Fruit fly (Drosophila melanogaster): ENCODE data around the gene CG11885.
A peak's percentile ranks its signal among the peaks of the same experiment; 100 is the strongest.

Gene CG11885

DNA sequence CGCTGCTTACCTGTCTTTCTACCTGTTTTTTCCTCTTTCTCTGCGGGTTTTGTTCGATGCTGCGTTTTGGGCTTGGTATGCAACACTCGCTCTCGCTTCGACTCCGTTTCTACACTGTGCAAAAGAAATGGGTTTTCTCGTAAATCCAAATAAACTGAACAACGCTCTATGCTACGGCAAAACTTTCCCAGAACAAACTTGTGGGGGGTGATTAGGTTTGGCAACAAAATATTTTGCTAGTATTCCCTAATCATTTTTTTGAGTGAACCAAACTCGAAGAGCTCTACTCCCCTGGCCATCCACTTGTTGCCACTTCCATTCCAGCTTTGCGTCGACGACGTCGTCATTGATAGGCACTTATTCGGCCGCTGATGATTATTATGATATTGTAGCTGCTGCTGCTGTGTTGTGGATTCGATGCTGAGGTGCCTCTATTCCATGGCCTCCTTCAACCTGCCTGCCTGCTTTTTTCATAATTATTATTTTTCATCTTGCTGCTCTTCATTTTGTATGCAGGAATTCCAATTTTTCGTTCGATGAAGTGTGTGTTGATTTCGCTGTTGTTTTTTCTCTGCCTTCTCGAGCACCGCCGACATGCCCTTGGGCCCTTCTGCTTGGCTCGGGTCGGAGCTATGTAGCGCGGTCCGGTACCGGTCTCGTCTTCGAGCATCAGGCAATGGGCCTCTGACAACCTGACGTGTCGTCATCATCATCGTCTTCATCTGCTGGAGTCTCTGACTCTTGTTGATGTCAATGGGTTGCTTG lies 20.9 kb upstream of the CG11885 start (continued):
- TF ChIP-seq CG34406 (GFP tag; optimal IDR thresholded peaks at IDR 0.05) (peak; percentile 96), CG11762 (GFP tag; optimal IDR thresholded peaks at IDR 0.05; ENCODE audit: insufficient read depth) (peak; percentile 93), Sox14 (GFP tag; optimal IDR thresholded peaks at IDR 0.05) (peak; percentile 97), CG31627 (GFP tag; optimal IDR thresholded peaks at IDR 0.05) (peak; percentile 98), lz (GFP tag; optimal IDR thresholded peaks at IDR 0.05) (peak; percentile 97), dsx (GFP tag; optimal IDR thresholded peaks at IDR 0.05; ENCODE audit: poor library complexity, severe bottlenecking) (peak; percentile 94), Hr39 (GFP tag; optimal IDR thresholded peaks at IDR 0.05) (peak; percentile 97), vri (GFP tag; optimal IDR thresholded peaks at IDR 0.05) (peak; percentile 95), CG6854 (GFP tag; optimal IDR thresholded peaks at IDR 0.05) (peak; percentile 92), ss (GFP tag; optimal IDR thresholded peaks at IDR 0.05) (peak; percentile 70 to 95), esn (GFP tag; optimal IDR thresholded peaks at IDR 0.05) (peak; percentile 98), svp (GFP tag) (peak; percentile 98), CG6808 (GFP tag; optimal IDR thresholded peaks at IDR 0.05) (peak; percentile 93), CG8319 (GFP tag; optimal IDR thresholded peaks at IDR 0.05) (peak; percentile 95), CG11902 (GFP tag; optimal IDR thresholded peaks at IDR 0.05) (peak; percentile 97), CG8632 (GFP tag; optimal IDR thresholded peaks at IDR 0.05) (peak; percentile 96), Lpt (GFP tag; optimal IDR thresholded peaks at IDR 0.05) (peak; percentile 96), Eip75B (GFP tag; optimal IDR thresholded peaks at IDR 0.05) (peak; percentile 97), topi (GFP tag; optimal IDR thresholded peaks at IDR 0.05) (peak; percentile 98), acj6 (GFP tag; optimal IDR thresholded peaks at IDR 0.05) (peak; percentile 97), net (GFP tag; optimal IDR thresholded peaks at IDR 0.05) (peak; percentile 96), eg (GFP tag; IDR thresholded peaks at IDR 0.05) (peak; percentile 95), CG6276 (GFP tag; optimal IDR thresholded peaks at IDR 0.05) (peak; percentile 93), salr (GFP tag; optimal IDR thresholded peaks at IDR 0.05) (peak; percentile 88 to 95)

DNA sequence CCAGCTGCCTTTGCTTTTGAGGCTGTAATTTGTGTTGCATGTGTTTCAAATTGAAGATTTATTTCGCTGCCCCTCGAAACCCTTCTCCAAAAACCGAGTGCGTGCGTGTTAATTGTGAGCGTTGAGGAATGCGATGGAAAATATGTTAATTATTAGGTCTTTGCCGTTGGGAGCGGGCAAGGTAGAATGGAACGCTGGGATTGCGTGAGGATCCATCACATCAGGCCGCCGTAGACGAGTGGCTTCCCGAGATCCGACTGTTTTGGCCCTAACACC lies 20.1 kb upstream of the CG11885 start:
- no peak for TF ChIP-seq CG15336 (GFP tag; IDR thresholded peaks at IDR 0.05)
- TF ChIP-seq ss (GFP tag; optimal IDR thresholded peaks at IDR 0.05), result peak in 1 of 2 experiments; percentile 92

DNA sequence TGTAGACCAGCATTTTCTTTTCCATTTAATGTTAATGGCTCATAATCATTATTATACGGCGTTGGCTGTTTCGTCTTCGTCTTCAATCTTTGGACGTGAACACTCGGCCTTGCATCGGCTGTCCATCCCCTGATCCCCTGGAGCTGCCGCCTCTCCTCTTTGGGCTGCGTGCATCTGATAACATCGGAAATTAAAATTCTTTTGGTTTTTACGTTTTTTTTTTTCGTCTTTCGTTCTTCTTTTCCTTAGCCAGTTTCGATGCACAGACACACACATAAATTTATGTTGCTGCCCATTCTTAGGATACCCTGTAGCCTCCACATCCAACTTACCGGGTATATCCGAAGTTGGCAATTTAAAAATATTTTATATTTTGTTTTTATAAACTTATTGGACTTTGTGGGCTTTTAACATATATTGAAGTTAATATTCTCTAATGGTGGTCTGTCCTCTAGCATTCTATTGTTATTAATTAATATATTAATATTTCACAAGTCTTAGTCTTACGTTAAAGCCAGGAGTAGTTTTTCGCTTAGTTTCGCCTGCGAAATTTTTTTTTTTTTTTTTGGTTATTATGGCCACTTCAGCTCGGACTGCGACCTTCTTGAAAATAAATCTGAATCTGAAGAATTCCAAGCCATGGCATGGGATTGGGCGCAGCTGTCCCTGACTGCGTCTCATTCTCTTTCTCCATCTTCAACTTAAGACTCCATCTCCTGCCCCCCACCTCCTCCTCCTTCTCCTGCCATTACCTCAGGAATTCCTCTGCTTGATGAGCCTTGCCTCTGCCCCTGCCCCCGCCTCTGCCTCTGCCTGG lies 19.6 kb upstream of the CG11885 start:
- TF ChIP-seq CG10669 (GFP tag; optimal IDR thresholded peaks at IDR 0.05) (peak; percentile 89), Hr38 (GFP tag; optimal IDR thresholded peaks at IDR 0.05) (no peak), Eip93F (GFP tag; optimal IDR thresholded peaks at IDR 0.05) (peak; percentile 74), Met (GFP tag; optimal IDR thresholded peaks at IDR 0.05) (peak; percentile 88), CG8632 (GFP tag; optimal IDR thresholded peaks at IDR 0.05) (peak; percentile 89), fkh (GFP tag; optimal IDR thresholded peaks at IDR 0.05) (no peak), CG1621 (tag; optimal IDR thresholded peaks at IDR 0.05) (peak; percentile 62), CG3032 (tag; optimal IDR thresholded peaks at IDR 0.05) (peak; percentile 92), esn (GFP tag; optimal IDR thresholded peaks at IDR 0.05) (peak; percentile 95), CG15336 (GFP tag; IDR thresholded peaks at IDR 0.05) (peak; percentile 54), lz (GFP tag; optimal IDR thresholded peaks at IDR 0.05) (peak; percentile 82), CG34406 (GFP tag; optimal IDR thresholded peaks at IDR 0.05) (peak; percentile 90), CG8119 (GFP tag; IDR thresholded peaks at IDR 0.05) (peak; percentile 73), CG16779 (tag; optimal IDR thresholded peaks at IDR 0.05) (peak; percentile 80), Smox (GFP tag; optimal IDR thresholded peaks at IDR 0.05) (peak; percentile 86), cyc (GFP tag; optimal IDR thresholded peaks at IDR 0.05) (peak; percentile 81), ss (GFP tag; optimal IDR thresholded peaks at IDR 0.05) (peak; percentile 69 to 93), salr (GFP tag; optimal IDR thresholded peaks at IDR 0.05) (peak; percentile 72 to 84), CG3919 (GFP tag; optimal IDR thresholded peaks at IDR 0.05) (peak; percentile 85), CG7368 (GFP tag; optimal IDR thresholded peaks at IDR 0.05) (peak; percentile 65), CG9139 (GFP tag; optimal IDR thresholded peaks at IDR 0.05) (peak; percentile 86), Sox102F (GFP tag; optimal IDR thresholded peaks at IDR 0.05) (peak; percentile 89), Ets96B (tag; optimal IDR thresholded peaks at IDR 0.05) (peak; percentile 93), CG6792 (GFP tag; optimal IDR thresholded peaks at IDR 0.05) (peak; percentile 86), vri (GFP tag; optimal IDR thresholded peaks at IDR 0.05) (peak; percentile 84), spab (GFP tag; optimal IDR thresholded peaks at IDR 0.05) (peak; percentile 90), CG6808 (GFP tag; optimal IDR thresholded peaks at IDR 0.05) (peak; percentile 91), Blimp-1 (GFP tag; optimal IDR thresholded peaks at IDR 0.05) (peak; percentile 77)

All from whole organism, prepupa.